Worm (Caenorhabditis elegans) whole organism, midembryonic: ENCODE results near the gene Y53G8AM.7.
"Not testable (repeated sequence)": the region's sequence is repeated elsewhere in the genome, so short reads cannot be mapped to it uniquely, and the experiment has no call there.

Experiments used
- T22C8.4 ChIP-seq: fragments of 200-800 bp; sonication (Bioruptor generic); IDR thresholded peaks from 2 replicates; pipeline ENCODE4 v1.3.6; 2022; ENCODE audit warnings: missing genetic modification characterization, missing compliant biosample characterization
- cog-1 ChIP-seq: sonication (generic microtip); optimal IDR thresholded peaks from 2 replicates; lab custom pipeline; 2016; ENCODE audit warnings: missing genetic modification characterization, missing compliant biosample characterization
- flt-1 ChIP-seq: fragments of 200-800 bp; sonication (Bioruptor generic); IDR thresholded peaks from 2 replicates; pipeline ENCODE4 v1.3.6; 2022; ENCODE audit warnings: missing genetic modification characterization, missing compliant biosample characterization
- klf-2 ChIP-seq: fragments of 200-800 bp; sonication (Bioruptor generic); conservative IDR thresholded peaks from 2 replicates; pipeline ENCODE4 v1.3.6; 2022; ENCODE audit warnings: missing genetic modification reagents, missing genetic modification characterization, missing compliant biosample characterization
- med-1 ChIP-seq: sonication (generic microtip); optimal IDR thresholded peaks from 2 replicates; lab custom pipeline; 2017; ENCODE audit warnings: missing genetic modification characterization, mild to moderate bottlenecking, missing compliant biosample characterization, antibody characterized with exemption, missing genetic modification reagents; ENCODE audit not compliant: insufficient read depth
- ref-1 ChIP-seq: fragments of 200-800 bp; sonication (Bioruptor generic); conservative IDR thresholded peaks from 2 replicates; pipeline ENCODE4 v1.3.6; 2022; ENCODE audit warnings: missing genetic modification reagents, missing genetic modification characterization, missing compliant biosample characterization
- tab-1 ChIP-seq: fragments of 200-800 bp; sonication (Bioruptor generic); IDR thresholded peaks from 2 replicates; pipeline ENCODE4 v1.3.6; 2022; ENCODE audit warnings: missing genetic modification characterization, missing compliant biosample characterization
- ztf-23 ChIP-seq: fragments of 200-800 bp; sonication (Bioruptor generic); IDR thresholded peaks from 2 replicates; pipeline ENCODE4 v1.3.6; 2022; ENCODE audit warnings: missing genetic modification reagents, missing genetic modification characterization, missing compliant biosample characterization
- ztf-29 ChIP-seq: fragments of 200-800 bp; sonication (Bioruptor generic); IDR thresholded peaks from 2 replicates; pipeline ENCODE4 v1.3.6; 2022; ENCODE audit warnings: missing genetic modification reagents, missing genetic modification characterization, missing compliant biosample characterization

The Y53G8AM.7 gene

DNA sequence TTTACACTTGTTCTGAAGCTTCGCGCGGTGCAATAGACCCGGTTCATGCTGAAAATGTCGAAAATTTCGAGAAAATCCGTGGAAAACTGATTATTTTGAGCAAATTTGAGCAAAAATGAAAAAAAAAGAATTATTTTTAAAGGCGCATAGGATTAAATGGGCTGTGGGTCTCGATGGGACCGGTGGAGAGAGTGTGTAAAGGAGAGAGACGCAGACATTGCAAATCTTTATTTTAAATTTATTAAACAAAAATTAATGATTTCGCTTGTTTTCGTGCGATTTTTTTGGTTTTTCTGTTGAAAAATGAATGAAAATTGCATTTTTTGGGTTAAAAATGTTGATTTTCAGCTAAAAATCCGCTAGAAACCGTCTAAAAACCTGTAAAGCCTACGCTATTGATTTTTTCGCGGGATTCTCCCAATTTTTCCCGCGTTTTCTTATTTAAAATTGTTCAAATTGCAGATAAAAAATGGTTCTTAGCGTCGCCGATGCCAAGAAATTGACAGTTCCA is 27.8 kb upstream of the Y53G8AM.7 start, which contains the start of the genes Y53G8AR.8 and Y53G8AR.6:
Y53G8AR.8 (minus strand) TSS at position 48 of the 511 bp plus-strand sequence.
Y53G8AR.6 (plus strand) TSS at position 461 of the 511 bp plus-strand sequence.
- no peak for TF ChIP-seq ztf-23 (GFP tag; lab: Robert Waterston, UW)
- TF ChIP-seq ztf-29 (GFP tag; lab: Robert Waterston, UW) = no peak
- TF ChIP-seq flt-1 (GFP tag; lab: Robert Waterston, UW) = no peak
- TF ChIP-seq cog-1 (tag; lab: Kevin White, UChicago) = no peak
- TF ChIP-seq ref-1 (GFP tag; lab: Robert Waterston, UW) = no peak
- no peak for TF ChIP-seq med-1 (GFP tag; lab: Kevin White, UChicago)
- no peak for TF ChIP-seq T22C8.4 (GFP tag; lab: Robert Waterston, UW)

DNA sequence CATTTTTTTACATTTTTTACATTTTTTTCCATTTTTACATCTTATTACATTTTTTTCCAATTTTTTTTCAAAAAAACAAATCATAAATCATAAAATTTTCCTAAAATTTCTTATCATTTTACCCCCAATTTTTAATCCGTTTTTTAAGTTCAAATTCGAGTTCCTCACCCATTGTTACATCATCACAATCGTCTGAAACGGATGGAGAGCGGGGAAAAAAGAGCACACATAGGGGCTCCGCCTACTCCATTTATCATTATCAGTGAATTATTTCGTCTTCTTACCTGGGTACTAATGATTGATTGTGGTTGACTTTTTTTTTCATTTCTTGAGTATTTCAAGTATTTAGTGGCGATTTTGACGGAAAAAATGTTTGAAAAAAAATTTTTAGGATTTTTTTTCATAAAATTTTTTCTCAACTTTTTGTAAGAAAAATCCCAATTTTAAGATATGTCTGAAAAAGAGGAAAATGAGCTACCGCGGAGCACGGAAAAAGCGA is 15.4 kb upstream of the Y53G8AM.7 start, which contains the start of gene mfsd-8:
mfsd-8 (plus strand) TSS at position 449 of the 499 bp plus-strand sequence.
- TF ChIP-seq klf-2 (GFP tag; lab: Robert Waterston, UW) (no peak), cog-1 (tag; lab: Kevin White, UChicago) (no peak), flt-1 (GFP tag; lab: Robert Waterston, UW) (no peak), ztf-29 (GFP tag; lab: Robert Waterston, UW) (no peak), med-1 (GFP tag; lab: Kevin White, UChicago) (no peak), ztf-23 (GFP tag; lab: Robert Waterston, UW) (no peak), T22C8.4 (GFP tag; lab: Robert Waterston, UW) (no peak), tab-1 (GFP tag; lab: Robert Waterston, UW) (no peak), ref-1 (GFP tag; lab: Robert Waterston, UW) (no peak)

ce11 chrIII:3279304-3279703 is 12.8 kb upstream of the Y53G8AM.7 start:
- TF ChIP-seq ztf-23 (GFP tag; lab: Robert Waterston, UW) = 0 out of 2 replicates have a peak, but pooled peaks have one; percentile 39
- peak; percentile 55 for TF ChIP-seq cog-1 (tag; lab: Kevin White, UChicago)
- TF ChIP-seq klf-2 (GFP tag; lab: Robert Waterston, UW) = no peak

ce11 chrIII:3278610-3279009 is 12.1 kb upstream of the Y53G8AM.7 start, which contains the start of gene Y53G8AM.8:
Gene Y53G8AM.8, minus strand, starts transcription at chrIII:3278710.
- no peak for TF ChIP-seq T22C8.4 (GFP tag; lab: Robert Waterston, UW)

DNA sequence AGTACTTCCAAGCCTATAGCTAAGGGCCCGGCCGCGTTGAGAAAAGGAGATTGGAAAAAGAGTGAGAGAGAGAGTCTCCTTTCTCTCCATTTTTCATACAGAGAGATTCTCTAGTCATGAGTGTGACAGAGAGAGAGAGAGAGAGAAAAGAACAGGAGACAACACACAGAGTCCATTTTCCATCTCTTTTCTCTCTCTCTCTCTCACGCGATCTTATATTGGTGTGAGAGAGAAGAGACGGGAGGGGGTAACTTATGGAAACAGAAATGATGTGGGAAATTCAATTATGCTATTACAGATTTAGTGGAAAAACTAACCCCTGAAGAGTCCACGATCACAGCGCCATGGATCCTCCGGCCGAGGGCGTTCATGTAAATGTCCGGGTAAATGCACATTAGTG is 6.6 kb upstream of the Y53G8AM.7 start:
- TF ChIP-seq ztf-23 (GFP tag; lab: Robert Waterston, UW) = no peak
- no peak for TF ChIP-seq ztf-29 (GFP tag; lab: Robert Waterston, UW)
- TF ChIP-seq flt-1 (GFP tag; lab: Robert Waterston, UW) = no peak
- no peak for TF ChIP-seq ref-1 (GFP tag; lab: Robert Waterston, UW)
- TF ChIP-seq klf-2 (GFP tag; lab: Robert Waterston, UW) = no peak
- TF ChIP-seq cog-1 (tag; lab: Kevin White, UChicago) = no peak
- no peak for TF ChIP-seq med-1 (GFP tag; lab: Kevin White, UChicago)

- TF ChIP-seq flt-1 (GFP tag; lab: Robert Waterston, UW) (0 out of 2 replicates have a peak, but pooled peaks have one; percentile 21), cog-1 (tag; lab: Kevin White, UChicago) (peak; percentile 72), med-1 (GFP tag; lab: Kevin White, UChicago) (no peak)
Observed at ce11 chrIII:3271682-3272081, 5.2 kb upstream of the Y53G8AM.7 start.

DNA sequence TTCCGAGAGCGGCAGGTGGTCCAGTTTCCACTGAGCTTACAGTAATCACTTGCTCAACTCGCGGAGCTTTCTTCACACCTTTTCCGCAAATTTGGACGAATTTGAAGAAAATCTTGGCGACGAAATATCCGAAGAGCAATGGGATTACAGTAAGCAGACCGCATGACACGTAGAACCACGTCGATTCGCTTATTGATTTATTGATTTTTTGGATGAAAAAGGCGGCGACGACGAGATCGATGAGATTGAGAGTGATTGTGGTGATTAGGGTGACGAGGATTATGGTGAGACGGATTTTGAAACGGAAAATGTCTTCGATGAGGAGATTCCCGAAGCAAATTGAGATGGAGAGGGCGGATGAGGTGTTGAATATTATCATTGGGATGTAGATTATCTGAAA is 2.8 kb downstream of the Y53G8AM.7 start:
- TF ChIP-seq T22C8.4 (GFP tag; lab: Robert Waterston, UW) = peak; percentile 36; the same call in 1 of the 2 replicates
- no peak for TF ChIP-seq ref-1 (GFP tag; lab: Robert Waterston, UW)

ce11 chrIII:3259691-3260090 is 6.8 kb downstream of the Y53G8AM.7 start, which contains the start of gene Y53G8AM.6:
Gene Y53G8AM.6, minus strand, starts transcription at chrIII:3259791.
- TF ChIP-seq med-1 (GFP tag; lab: Kevin White, UChicago); ref-1 (GFP tag; lab: Robert Waterston, UW); tab-1 (GFP tag; lab: Robert Waterston, UW): not testable (repeated sequence)

DNA sequence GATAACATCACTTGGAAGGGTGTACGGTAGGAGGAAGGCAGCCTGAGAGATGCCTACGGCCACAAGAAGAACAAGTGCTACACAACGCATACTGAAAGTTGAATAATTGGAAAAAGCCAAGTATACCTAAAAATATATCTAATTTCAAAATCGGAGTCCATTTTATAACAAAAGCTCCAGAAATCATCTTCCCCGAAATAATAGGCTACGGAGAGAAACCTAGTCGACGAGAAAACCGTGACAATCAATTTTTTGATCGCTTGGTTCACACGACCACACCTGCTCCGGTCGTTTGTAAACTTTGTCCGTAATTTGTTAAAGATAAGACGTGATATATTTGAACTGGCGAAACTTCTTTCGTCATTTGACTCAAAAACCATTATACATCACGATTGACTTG is 8.2 kb downstream of the Y53G8AM.7 start, which contains the start of gene nspg-7.2:
nspg-7.2 (minus strand) TSS at position 101 of the 400 bp plus-strand sequence.
- no peak for TF ChIP-seq tab-1 (GFP tag; lab: Robert Waterston, UW)
- no peak for TF ChIP-seq T22C8.4 (GFP tag; lab: Robert Waterston, UW)
- no peak for TF ChIP-seq flt-1 (GFP tag; lab: Robert Waterston, UW)
- no peak for TF ChIP-seq ztf-29 (GFP tag; lab: Robert Waterston, UW)
- TF ChIP-seq cog-1 (tag; lab: Kevin White, UChicago) = no peak
- no peak for TF ChIP-seq med-1 (GFP tag; lab: Kevin White, UChicago)
- TF ChIP-seq ref-1 (GFP tag; lab: Robert Waterston, UW) = no peak
- TF ChIP-seq ztf-23 (GFP tag; lab: Robert Waterston, UW) = no peak
- TF ChIP-seq klf-2 (GFP tag; lab: Robert Waterston, UW) = no peak

DNA sequence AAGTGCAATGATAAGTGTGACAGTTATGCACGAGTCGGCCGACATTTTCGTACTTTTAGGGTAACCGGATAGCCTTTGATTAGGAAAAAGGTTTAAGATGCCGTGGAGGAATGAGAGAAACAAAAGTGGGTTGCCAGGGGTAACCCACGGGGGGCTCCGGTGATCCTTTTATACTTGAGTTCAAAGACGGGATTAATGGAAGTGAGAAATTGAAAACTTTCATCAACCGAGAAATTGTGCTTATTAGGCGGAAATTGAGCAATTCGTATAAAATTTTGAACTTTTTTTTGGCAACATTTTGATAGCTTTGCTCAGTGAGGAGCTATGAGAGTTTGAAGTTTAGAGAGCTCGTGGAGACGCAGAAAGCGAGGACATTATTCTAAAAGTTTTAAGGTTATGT is 10.9 kb downstream of the Y53G8AM.7 start, which contains the start of gene Y53G8AM.4:
Y53G8AM.4 (minus strand) TSS at position 101 of the 400 bp plus-strand sequence.
- TF ChIP-seq med-1 (GFP tag; lab: Kevin White, UChicago) = no peak
- no peak for TF ChIP-seq klf-2 (GFP tag; lab: Robert Waterston, UW)
